Fruit fly (Drosophila melanogaster): ENCODE measurements around the gene CG2082.

CG2082 gene

dm6 chr3R:5824456-5824855 is 43.6 kb upstream of the CG2082 start, which contains the start of the genes Sec20 and dgrn (continued):
- TF ChIP-seq CG15073 (GFP tag; optimal IDR thresholded peaks at IDR 0.05) (no peak), Hmr (GFP tag; optimal IDR thresholded peaks at IDR 0.05) (peak; percentile 70), CG17328 (GFP tag; IDR thresholded peaks at IDR 0.05) (no peak), ci (GFP tag; IDR thresholded peaks at IDR 0.05) (peak; percentile 39; the same call in 1 of the 3 replicates), insv (GFP tag; optimal IDR thresholded peaks at IDR 0.05) (peak in 1 of 2 experiments; percentile 44), CG6854 (GFP tag; optimal IDR thresholded peaks at IDR 0.05) (no peak), gem (tag; optimal IDR thresholded peaks at IDR 0.05) (peak; percentile 82), sna (GFP tag; IDR thresholded peaks at IDR 0.05; ENCODE audit: partially characterized antibody) (peak; percentile 95), gt (GFP tag; IDR thresholded peaks at IDR 0.05) (no peak), Oli (tag; optimal IDR thresholded peaks at IDR 0.05) (peak; percentile 26), unpg (GFP tag; optimal IDR thresholded peaks at IDR 0.05) (peak; percentile 62), D (optimal IDR thresholded peaks at IDR 0.05) (no peak), D (GFP tag; optimal IDR thresholded peaks at IDR 0.05) (peak; percentile 24), CG6175 (GFP tag; IDR thresholded peaks at IDR 0.05) (no peak), CG14441 (GFP tag; IDR thresholded peaks at IDR 0.05) (no peak), mam (GFP tag; optimal IDR thresholded peaks at IDR 0.05) (peak; percentile 51), CG4360 (GFP tag; IDR thresholded peaks at IDR 0.05) (no peak), run (tag; optimal IDR thresholded peaks at IDR 0.05) (no peak), CG13894 (tag; optimal IDR thresholded peaks at IDR 0.05) (peak; percentile 58), CG17186 (GFP tag; optimal IDR thresholded peaks at IDR 0.05) (peak; percentile 28), repo (GFP tag; optimal IDR thresholded peaks at IDR 0.05) (no peak), Eip74EF (GFP tag; optimal IDR thresholded peaks at IDR 0.05) (no peak), CG5245 (GFP tag; optimal IDR thresholded peaks at IDR 0.05) (peak; percentile 27), gfzf (GFP tag; optimal IDR thresholded peaks at IDR 0.05) (peak; percentile 50), CG15269 (tag; optimal IDR thresholded peaks at IDR 0.05) (peak; percentile 62), hb (GFP tag; IDR thresholded peaks at IDR 0.05; ENCODE audit: partially characterized antibody) (peak; percentile 94), tap (tag; optimal IDR thresholded peaks at IDR 0.05) (no peak), Sox100B (GFP tag; optimal IDR thresholded peaks at IDR 0.05) (peak; percentile 53), Sry-δ (GFP tag; optimal IDR thresholded peaks at IDR 0.05) (peak; percentile 92), CG6791 (GFP tag; IDR thresholded peaks at IDR 0.05; ENCODE audit: partially characterized antibody) (peak; percentile 92), CG33213 (GFP tag; optimal IDR thresholded peaks at IDR 0.05) (peak; percentile 20), slou (GFP tag; optimal IDR thresholded peaks at IDR 0.05) (peak; percentile 59), CG12071 (GFP tag; optimal IDR thresholded peaks at IDR 0.05) (no peak), nerfin-1 (tag; optimal IDR thresholded peaks at IDR 0.05) (peak; percentile 60), sim (GFP tag; IDR thresholded peaks at IDR 0.05) (no peak), chif (GFP tag; optimal IDR thresholded peaks at IDR 0.05) (no peak), CG6813 (GFP tag; optimal IDR thresholded peaks at IDR 0.05) (no peak), CG17568 (GFP tag; optimal IDR thresholded peaks at IDR 0.05) (peak; percentile 38), CG7987 (GFP tag; optimal IDR thresholded peaks at IDR 0.05) (no peak), CG8478 (optimal IDR thresholded peaks at IDR 0.05) (no peak), CG10274 (GFP tag; optimal IDR thresholded peaks at IDR 0.05) (no peak), CG3163 (GFP tag; optimal IDR thresholded peaks at IDR 0.05) (no peak), Hey (tag; optimal IDR thresholded peaks at IDR 0.05) (no peak), CG12391 (tag; optimal IDR thresholded peaks at IDR 0.05) (peak; percentile 88), CG12219 (GFP tag; optimal IDR thresholded peaks at IDR 0.05) (no peak), Mrtf (GFP tag; IDR thresholded peaks at IDR 0.05) (0 out of 3 replicates have a peak, but pooled peaks have one; percentile 23), HLH3B (GFP tag; IDR thresholded peaks at IDR 0.05) (peak; percentile 61), CkIIα-i1 (GFP tag; IDR thresholded peaks at IDR 0.05) (no peak), CG8359 (GFP tag; optimal IDR thresholded peaks at IDR 0.05; ENCODE audit: borderline replicate concordance) (no peak), sens (GFP tag) (peak; percentile 86), CG11398 (GFP tag; optimal IDR thresholded peaks at IDR 0.05) (no peak)

All from whole organism, embryonic.